Worm (Caenorhabditis elegans) whole organism, L1 larva: Measurements from ENCODE around the gene C50E3.11.

Experiments
- C16A3.4 ChIP-seq: fragments of 150-350 bp; optimal IDR thresholded peaks from 2 replicates; lab custom pipeline; 2014; ENCODE audit warnings: missing biosample characterization, missing genetic modification characterization
- C34B4.2 ChIP-seq: sonication (generic microtip); optimal IDR thresholded peaks from 2 replicates; lab custom pipeline; 2017; ENCODE audit warnings: mild to moderate bottlenecking, missing genetic modification characterization, missing compliant biosample characterization
- aha-1 ChIP-seq: fragments of 150-350 bp; optimal IDR thresholded peaks from 2 replicates; lab custom pipeline; 2014; ENCODE audit warnings: missing biosample characterization, missing genetic modification characterization
- aly-2 ChIP-seq: fragments of 150-350 bp; optimal IDR thresholded peaks from 2 replicates; lab custom pipeline; 2014; ENCODE audit warnings: missing biosample characterization, missing genetic modification characterization
- ama-1 ChIP-seq: fragments of 150-350 bp; optimal IDR thresholded peaks from 2 replicates; lab custom pipeline; 2014
- blmp-1 ChIP-seq: fragments of 150-350 bp; optimal IDR thresholded peaks from 2 replicates; lab custom pipeline; 2014; ENCODE audit warnings: missing biosample characterization, missing genetic modification characterization
- ceh-88 ChIP-seq: fragments of 200-800 bp; sonication (Bioruptor generic); IDR thresholded peaks from 2 replicates; pipeline ENCODE4 v1.3.6; 2022; ENCODE audit warnings: missing genetic modification characterization, missing compliant biosample characterization
- ces-1 ChIP-seq: fragments of 150-350 bp; optimal IDR thresholded peaks from 2 replicates; lab custom pipeline; 2014; ENCODE audit warnings: missing biosample characterization, missing genetic modification reagents, missing genetic modification characterization
- efl-1 ChIP-seq, 4 experiments: fragments of 150-350 bp; optimal IDR thresholded peaks in 3 of 4; peaks in 1 of 4; 1 replicate in 1 of 4; 2 replicates in 3 of 4; lab custom pipeline; 2014; ENCODE audit warnings: missing biosample characterization in 2 of 4, missing genetic modification characterization in 2 of 4, missing genetic modification reagents in 2 of 4
- efl-3 ChIP-seq: fragments of 200-800 bp; sonication (Bioruptor generic); optimal IDR thresholded peaks from 2 replicates; lab custom pipeline; 2018; ENCODE audit warnings: mild to moderate bottlenecking, missing genetic modification characterization, missing compliant biosample characterization
- egl-13 ChIP-seq: sonication (generic microtip); optimal IDR thresholded peaks from 2 replicates; lab custom pipeline; 2016; ENCODE audit warnings: missing genotype, missing genetic modification reagents, missing genetic modification characterization, missing compliant biosample characterization
- egl-27 ChIP-seq, 2 experiments: fragments of 150-350 bp in 1 of 2; sonication (generic microtip); optimal IDR thresholded peaks; 3 replicates each; lab custom pipeline; 2017 to 2018; ENCODE audit warnings: missing biosample characterization in 2 of 2, missing genetic modification characterization in 2 of 2, missing genetic modification reagents in 2 of 2
- elt-2 ChIP-seq: sonication (generic microtip); optimal IDR thresholded peaks from 2 replicates; lab custom pipeline; 2016; ENCODE audit warnings: missing genetic modification characterization, mild to moderate bottlenecking, inconsistent platforms, missing compliant biosample characterization, missing genetic modification reagents
- elt-3 ChIP-seq, 6 experiments: fragments of 150-350 bp in 1 of 6; sonication (generic microtip); optimal IDR thresholded peaks; 2 replicates each; lab custom pipeline; 2017 to 2018; ENCODE audit warnings: missing biosample characterization in 6 of 6, missing genetic modification characterization in 6 of 6, inconsistent platforms in 1 of 6
- isw-1 ChIP-seq: fragments of 200-800 bp; sonication (Bioruptor generic); IDR thresholded peaks from 2 replicates; pipeline ENCODE4 v1.3.6; 2022; ENCODE audit warnings: missing genetic modification characterization, missing compliant biosample characterization
- jun-1 ChIP-seq: fragments of 150-350 bp; optimal IDR thresholded peaks from 2 replicates; lab custom pipeline; 2014; ENCODE audit warnings: missing biosample characterization, missing genetic modification reagents, missing genetic modification characterization
- lin-14 ChIP-seq: fragments of 200-800 bp; sonication (Bioruptor generic); optimal IDR thresholded peaks from 2 replicates; lab custom pipeline; 2018; ENCODE audit warnings: mild to moderate bottlenecking, missing genetic modification characterization, moderate library complexity, missing compliant biosample characterization
- lin-35 ChIP-seq, 2 experiments: fragments of 150-350 bp; optimal IDR thresholded peaks; 2 replicates each; lab custom pipeline; 2014; ENCODE audit warnings: missing biosample characterization in 2 of 2, missing genetic modification characterization in 2 of 2, missing genetic modification reagents in 2 of 2
- lin-39 ChIP-seq: fragments of 150-350 bp; optimal IDR thresholded peaks from 2 replicates; lab custom pipeline; 2014; ENCODE audit warnings: missing biosample characterization, missing genetic modification reagents, missing genetic modification characterization
- lsy-2 ChIP-seq, 2 experiments: fragments of 150-350 bp; optimal IDR thresholded peaks; 2 replicates each; lab custom pipeline; 2014; ENCODE audit warnings: missing biosample characterization in 2 of 2, missing genetic modification characterization in 2 of 2
- mdl-1 ChIP-seq, 2 experiments: fragments of 150-350 bp; optimal IDR thresholded peaks; 2 replicates each; lab custom pipeline; 2014 to 2017; ENCODE audit warnings: missing biosample characterization in 2 of 2, missing genetic modification characterization in 2 of 2, inconsistent platforms in 1 of 2
- mef-2 ChIP-seq: fragments of 150-350 bp; optimal IDR thresholded peaks from 2 replicates; lab custom pipeline; 2014; ENCODE audit warnings: missing biosample characterization, missing genetic modification characterization
- mep-1 ChIP-seq: fragments of 150-350 bp; optimal IDR thresholded peaks from 2 replicates; lab custom pipeline; 2014; ENCODE audit warnings: missing biosample characterization, missing genetic modification characterization
- nhr-77 ChIP-seq: fragments of 150-350 bp; optimal IDR thresholded peaks from 2 replicates; lab custom pipeline; 2014; ENCODE audit warnings: missing biosample characterization, missing genetic modification characterization
- nhr-84 ChIP-seq: sonication (generic microtip); optimal IDR thresholded peaks from 2 replicates; lab custom pipeline; 2017; ENCODE audit warnings: missing biosample characterization, missing genetic modification characterization
- nhr-85 ChIP-seq: sonication (generic microtip); peaks from one replicate; lab custom pipeline; 2016; ENCODE audit warnings: missing genetic modification characterization, inconsistent platforms, missing compliant biosample characterization
- pag-3 ChIP-seq: sonication (generic microtip); optimal IDR thresholded peaks from 2 replicates; lab custom pipeline; 2017; ENCODE audit warnings: missing genetic modification characterization, mild to moderate bottlenecking, missing compliant biosample characterization, antibody characterized with exemption, borderline replicate concordance; ENCODE audit not compliant: insufficient read depth
- pqm-1 ChIP-seq: sonication (generic microtip); optimal IDR thresholded peaks from 3 replicates; lab custom pipeline; 2017; ENCODE audit warnings: missing biosample characterization, missing genetic modification characterization
- swsn-7 ChIP-seq: sonication (generic microtip); optimal IDR thresholded peaks from 2 replicates; lab custom pipeline; 2016; ENCODE audit warnings: missing genetic modification characterization, missing compliant biosample characterization
- tbx-2 ChIP-seq: sonication (generic microtip); optimal IDR thresholded peaks from 2 replicates; lab custom pipeline; 2016; ENCODE audit warnings: missing genetic modification characterization, missing compliant biosample characterization
- unc-130 ChIP-seq: fragments of 150-350 bp; optimal IDR thresholded peaks from 2 replicates; lab custom pipeline; 2017; ENCODE audit warnings: missing biosample characterization, missing genetic modification characterization, inconsistent platforms
- unc-98 ChIP-seq: fragments of 200-800 bp; sonication (Bioruptor generic); IDR thresholded peaks from 2 replicates; pipeline ENCODE4 v1.3.6; 2022; ENCODE audit warnings: missing genetic modification characterization, missing compliant biosample characterization
- zag-1 ChIP-seq: fragments of 150-350 bp; optimal IDR thresholded peaks from 2 replicates; lab custom pipeline; 2014; ENCODE audit warnings: missing biosample characterization, missing genetic modification characterization
- ztf-11 ChIP-seq, 2 experiments: sonication (generic microtip); optimal IDR thresholded peaks; 2 replicates each; lab custom pipeline; 2016 to 2017; ENCODE audit warnings: missing genetic modification characterization in 2 of 2, missing biosample characterization in 1 of 2, missing compliant biosample characterization in 1 of 2

Gene C50E3.11

DNA sequence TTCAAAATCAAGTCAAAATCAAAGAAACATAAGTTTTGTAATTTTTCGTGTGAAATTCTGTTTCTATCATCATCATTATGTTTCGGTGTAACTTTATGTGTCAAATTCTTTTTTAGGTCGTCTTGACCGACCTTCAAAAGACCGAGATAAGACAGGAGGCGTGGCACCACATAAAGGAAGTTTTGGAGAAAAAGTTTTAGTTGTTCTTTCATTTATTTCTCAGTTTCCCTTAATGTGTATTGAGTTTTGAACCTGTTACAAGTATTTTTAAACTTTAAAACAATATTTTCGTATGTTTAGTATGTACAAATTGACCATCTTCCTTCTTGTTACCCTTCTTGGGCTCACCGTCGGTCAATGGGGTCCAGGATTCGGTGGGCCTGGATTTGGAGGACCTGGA lies 21.4 kb upstream of the C50E3.11 start, which contains the start of gene grsp-4:
TSS of gene grsp-4 (plus strand) at position 301 of the 400 bp plus-strand sequence.
- TF ChIP-seq nhr-85 (tag; lab: Kevin White, UChicago) (peak; percentile 48), blmp-1 (tag; lab: Kevin White, UChicago) (peak; percentile 52), jun-1 (no peak)

DNA sequence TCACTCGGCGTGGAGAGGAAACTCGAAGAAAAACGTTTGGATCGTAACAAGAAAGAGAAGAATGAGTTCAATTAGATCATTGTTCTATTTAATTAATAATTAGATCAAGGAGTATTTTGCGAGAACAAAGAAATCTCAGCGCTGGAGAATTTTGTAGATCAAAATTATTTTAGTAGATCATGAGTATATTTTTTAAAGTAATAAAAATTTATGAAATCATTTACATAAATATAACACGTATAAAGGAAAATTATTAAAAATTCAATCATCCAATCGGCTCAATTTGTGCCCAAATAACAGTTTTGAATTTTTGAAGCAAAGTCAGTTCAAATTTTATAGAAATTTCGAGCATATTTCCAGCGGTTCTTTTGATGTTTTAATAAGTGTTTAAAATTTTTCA lies 20.9 kb upstream of the C50E3.11 start, which contains the start of gene C50E3.13:
TSS of gene C50E3.13 (minus strand) at position 101 of the 400 bp plus-strand sequence.
- TF ChIP-seq blmp-1 (tag; lab: Kevin White, UChicago): no peak
- TF ChIP-seq swsn-7 (tag; lab: Kevin White, UChicago): no peak
- no peak for TF ChIP-seq efl-1 (optimal IDR thresholded peaks at IDR 0.05; lab: Kevin White, UChicago)
- no peak for TF ChIP-seq efl-1 (GFP tag; optimal IDR thresholded peaks at IDR 0.05 in 1 of 2; lab: Kevin White, UChicago)
- TF ChIP-seq C34B4.2: no peak
- TF ChIP-seq zag-1 (tag; lab: Kevin White, UChicago): no peak
- no peak for TF ChIP-seq egl-27 (tag; optimal IDR thresholded peaks at IDR 0.05; lab: Kevin White, UChicago)
- TF ChIP-seq lsy-2 (tag; optimal IDR thresholded peaks at IDR 0.05; lab: Kevin White, UChicago): no peak
- TF ChIP-seq pag-3 (tag; lab: Kevin White, UChicago): no peak
- TF ChIP-seq unc-98: no peak
- TF ChIP-seq unc-130 (tag; lab: Kevin White, UChicago): no peak
- no peak for TF ChIP-seq ceh-88 (GFP tag; lab: Robert Waterston, UW)
- no peak for TF ChIP-seq pqm-1
- TF ChIP-seq ama-1 (lab: Kevin White, UChicago): no peak
- no peak for TF ChIP-seq aha-1
- no peak for TF ChIP-seq C16A3.4
- TF ChIP-seq tbx-2 (tag; lab: Kevin White, UChicago): no peak
- no peak for TF ChIP-seq ztf-11 (tag; optimal IDR thresholded peaks at IDR 0.05; lab: Kevin White, UChicago)
- TF ChIP-seq efl-3 (GFP tag; lab: Kevin White, UChicago): no peak
- TF ChIP-seq egl-13 (tag; lab: Kevin White, UChicago): no peak

DNA sequence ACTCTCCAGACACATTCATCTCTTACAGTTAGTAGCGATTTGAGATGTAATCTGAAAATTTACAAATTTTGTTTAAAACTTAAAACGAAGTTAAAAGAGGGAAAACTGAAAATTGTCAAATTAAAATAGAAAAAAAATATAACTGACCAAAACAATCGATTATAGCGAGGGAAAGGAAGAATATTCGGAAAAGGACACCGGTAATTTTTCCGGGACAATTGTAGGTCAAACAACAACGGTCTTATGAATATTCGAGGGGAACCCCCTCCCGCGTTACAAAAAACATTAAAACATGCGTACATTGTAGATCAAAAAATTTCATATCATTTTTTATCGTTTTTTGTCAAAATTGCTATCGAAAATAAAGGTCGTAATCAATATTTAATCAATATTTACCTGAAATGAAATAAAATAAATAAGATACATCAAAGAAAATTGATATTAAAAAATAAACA lies 18.8 kb upstream of the C50E3.11 start, which contains the start of gene C50E3.12:
TSS of gene C50E3.12 (minus strand) at position 51 of the 455 bp plus-strand sequence.
- TF ChIP-seq nhr-77 (tag; lab: Kevin White, UChicago): no peak

DNA sequence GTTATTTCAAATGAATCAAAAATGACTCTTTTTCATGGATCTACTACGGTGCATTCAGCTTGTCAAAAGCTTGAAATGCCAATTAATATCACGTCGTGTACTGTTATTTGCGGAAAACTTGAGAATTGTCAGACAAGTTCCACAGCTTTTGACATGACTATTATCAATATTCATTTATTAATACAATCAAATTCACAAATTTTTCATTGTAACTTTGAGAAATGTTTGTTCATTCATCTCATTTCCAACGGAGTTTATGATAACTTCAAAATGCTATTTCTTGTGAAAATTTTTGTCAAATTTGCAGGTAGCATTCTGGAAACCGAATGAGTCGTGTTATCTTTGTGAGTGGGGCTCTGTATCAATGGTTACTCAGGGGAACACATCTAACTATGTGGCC lies 14.8 kb upstream of the C50E3.11 start, which contains the start of gene C50E3.15:
TSS of gene C50E3.15 (plus strand) at position 301 of the 400 bp plus-strand sequence.
- no peak for TF ChIP-seq pqm-1
- no peak for TF ChIP-seq mdl-1 (tag; optimal IDR thresholded peaks at IDR 0.05; lab: Kevin White, UChicago)
- no peak for TF ChIP-seq efl-3 (GFP tag; lab: Kevin White, UChicago)
- TF ChIP-seq blmp-1 (tag; lab: Kevin White, UChicago): no peak
- TF ChIP-seq aly-2 (tag; lab: Kevin White, UChicago): no peak
- no peak for TF ChIP-seq ces-1 (GFP tag; lab: Kevin White, UChicago)
- no peak for TF ChIP-seq elt-3 (tag; optimal IDR thresholded peaks at IDR 0.05; lab: Kevin White, UChicago)
- TF ChIP-seq mef-2: no peak
- no peak for TF ChIP-seq nhr-84 (tag; lab: Kevin White, UChicago)
- TF ChIP-seq elt-2 (tag; lab: Kevin White, UChicago): no peak
- TF ChIP-seq ceh-88 (GFP tag; lab: Robert Waterston, UW): no peak
- no peak for TF ChIP-seq jun-1
- TF ChIP-seq lin-39 (tag; lab: Kevin White, UChicago): no peak
- TF ChIP-seq mep-1 (tag; lab: Kevin White, UChicago): no peak
- no peak for TF ChIP-seq isw-1 (GFP tag; lab: Robert Waterston, UW)
- no peak for TF ChIP-seq lin-35 (GFP tag; optimal IDR thresholded peaks at IDR 0.05; lab: Kevin White, UChicago)
- TF ChIP-seq C34B4.2: no peak

DNA sequence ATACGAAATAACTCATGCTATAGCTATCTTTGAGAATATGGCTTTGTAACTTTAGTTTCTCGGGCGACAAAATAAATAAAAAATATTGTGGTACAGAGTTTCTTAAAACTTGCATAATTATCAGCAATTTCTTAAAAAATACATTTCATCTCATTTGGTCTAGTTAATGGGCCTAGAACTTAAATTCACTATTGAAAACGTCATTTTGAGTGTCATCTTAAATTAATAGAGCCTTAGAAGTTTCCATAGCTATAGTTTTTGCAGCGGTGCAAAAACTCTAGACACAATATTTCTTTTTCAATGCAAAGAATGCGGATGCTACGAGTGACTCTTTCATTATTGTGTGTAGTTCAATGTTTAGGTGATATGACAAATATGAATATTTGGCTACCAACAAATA lies 8.8 kb upstream of the C50E3.11 start, which contains the start of gene clec-215:
TSS of gene clec-215 (plus strand) at position 301 of the 400 bp plus-strand sequence.
- TF ChIP-seq lin-14 (GFP tag; lab: Kevin White, UChicago): no peak
